Worm (Caenorhabditis elegans): ENCODE data around the gene ZK381.62.

ce11 chrIV:6958696-6959095 is 12.4 kb downstream of the ZK381.62 start:
- TF ChIP-seq F49E8.2 (tag; optimal IDR thresholded peaks at IDR 0.05; ENCODE audit: borderline replicate concordance) (no peak), pha-4 (GFP tag; IDR thresholded peaks at IDR 0.05) (no peak), pha-4 (tag; optimal IDR thresholded peaks at IDR 0.05) (no peak), saeg-2 (GFP tag; IDR thresholded peaks at IDR 0.05) (no peak), dpl-1 (GFP tag; optimal IDR thresholded peaks at IDR 0.05) (no peak), unc-39 (tag; optimal IDR thresholded peaks at IDR 0.05) (no peak), fos-1 (tag; optimal IDR thresholded peaks at IDR 0.05) (no peak), lin-39 (tag; optimal IDR thresholded peaks at IDR 0.05) (no peak), Y5F2A.4 (GFP tag; optimal IDR thresholded peaks at IDR 0.05) (no peak), aly-2 (tag; optimal IDR thresholded peaks at IDR 0.05) (no peak), egl-27 (tag; optimal IDR thresholded peaks at IDR 0.05) (no peak), cey-2 (tag; optimal IDR thresholded peaks at IDR 0.05; ENCODE audit: borderline replicate concordance, insufficient read depth) (no peak)

Data from whole organism, L4 larva.